Worm (Caenorhabditis elegans): ENCODE results near the gene nhr-17.

Gene nhr-17

ce11 chrX:12661091-12661526 lies 6.5 kb downstream of the nhr-17 start (continued):
- TF ChIP-seq ekl-4 (GFP tag; IDR thresholded peaks at IDR 0.05): peak; percentile 61; the same call in 1 of the 2 replicates
- no peak for TF ChIP-seq xnd-1 (tag; optimal IDR thresholded peaks at IDR 0.05)
- peak; percentile 76 for TF ChIP-seq ceh-27 (GFP tag; optimal IDR thresholded peaks at IDR 0.05)
- TF ChIP-seq F55B11.4 (tag; optimal IDR thresholded peaks at IDR 0.05; ENCODE audit: borderline replicate concordance, insufficient read depth): no peak
- TF ChIP-seq lag-1 (GFP tag; IDR thresholded peaks at IDR 0.05): no peak
- TF ChIP-seq rcor-1 (GFP tag; IDR thresholded peaks at IDR 0.05): peak; percentile 70
- TF ChIP-seq hmg-1.2 (GFP tag; IDR thresholded peaks at IDR 0.05): peak; percentile 79
- TF ChIP-seq hmg-20 (GFP tag; IDR thresholded peaks at IDR 0.05): peak; percentile 69; the same call in 1 of the 2 replicates
- no peak for TF ChIP-seq efl-1 (GFP tag; optimal IDR thresholded peaks at IDR 0.05)
- peak; percentile 63; the same call in 1 of the 2 replicates for TF ChIP-seq ceh-40 (GFP tag; IDR thresholded peaks at IDR 0.05)
- peak; percentile 84 for TF ChIP-seq chd-7 (tag; optimal IDR thresholded peaks at IDR 0.05)
- TF ChIP-seq nhr-120 (GFP tag; IDR thresholded peaks at IDR 0.05): no peak
- TF ChIP-seq lsy-27 (tag; optimal IDR thresholded peaks at IDR 0.05; ENCODE audit: borderline replicate concordance, insufficient read depth): no peak
- TF ChIP-seq bed-1 (GFP tag; IDR thresholded peaks at IDR 0.05): no peak
- TF ChIP-seq fkh-3 (tag; optimal IDR thresholded peaks at IDR 0.05): peak; percentile 64
- TF ChIP-seq zim-3 (tag; optimal IDR thresholded peaks at IDR 0.05): peak; percentile 73
- TF ChIP-seq gei-17 (GFP tag; optimal IDR thresholded peaks at IDR 0.05): peak; percentile 69
- TF ChIP-seq T26A5.8 (tag; optimal IDR thresholded peaks at IDR 0.05): peak; percentile 80
- peak; percentile 41 for TF ChIP-seq attf-5 (GFP tag; optimal IDR thresholded peaks at IDR 0.05)
- TF ChIP-seq pha-4 (tag; optimal IDR thresholded peaks at IDR 0.05): no peak
- peak; percentile 74 for TF ChIP-seq repo-1 (tag; optimal IDR thresholded peaks at IDR 0.05)
- peak; percentile 8 for TF ChIP-seq K12H6.12 (tag; optimal IDR thresholded peaks at IDR 0.05)
- TF ChIP-seq hlh-26 (GFP tag; conservative IDR thresholded peaks at IDR 0.05): no peak
- TF ChIP-seq F49E8.2 (tag; optimal IDR thresholded peaks at IDR 0.05; ENCODE audit: insufficient read depth): no peak
- TF ChIP-seq C17E4.6 (GFP tag; IDR thresholded peaks at IDR 0.05): no peak
- no peak for TF ChIP-seq ztf-28 (GFP tag; IDR thresholded peaks at IDR 0.05)
- peak; percentile 60; the same call in 1 of the 2 replicates for TF ChIP-seq ztf-25 (GFP tag; IDR thresholded peaks at IDR 0.05)
- TF ChIP-seq nfya-1 (tag; optimal IDR thresholded peaks at IDR 0.05; ENCODE audit: borderline replicate concordance, insufficient read depth): no peak
- TF ChIP-seq K11D2.4 (GFP tag; IDR thresholded peaks at IDR 0.05): no peak
- peak; percentile 71 for TF ChIP-seq madf-10 (tag; optimal IDR thresholded peaks at IDR 0.05)
- peak; percentile 31 for TF ChIP-seq ceh-79 (tag; optimal IDR thresholded peaks at IDR 0.05)
- TF ChIP-seq lin-35 (GFP tag; optimal IDR thresholded peaks at IDR 0.05): peak in 1 of 3 experiments; percentile 63
- TF ChIP-seq lsl-1 (GFP tag; optimal IDR thresholded peaks at IDR 0.05): peak; percentile 27
- no peak for TF ChIP-seq egl-44 (GFP tag; IDR thresholded peaks at IDR 0.05)
- peak; percentile 60 for TF ChIP-seq snpc-1.1 (tag; optimal IDR thresholded peaks at IDR 0.05; ENCODE audit: insufficient read depth)
- TF ChIP-seq nhr-27 (tag; optimal IDR thresholded peaks at IDR 0.05): peak; percentile 76
- TF ChIP-seq hlh-12 (tag; optimal IDR thresholded peaks at IDR 0.05): no peak
- TF ChIP-seq unc-130 (GFP tag; optimal IDR thresholded peaks at IDR 0.05): peak; percentile 57
- 0 out of 2 replicates have a peak, but pooled peaks have one; percentile 13 for TF ChIP-seq let-526 (GFP tag; IDR thresholded peaks at IDR 0.05)
- 0 out of 2 replicates have a peak, but pooled peaks have one; percentile 59 for TF ChIP-seq F37B4.10 (GFP tag; IDR thresholded peaks at IDR 0.05)
- TF ChIP-seq B0261.1 (tag; optimal IDR thresholded peaks at IDR 0.05): peak; percentile 96
- TF ChIP-seq hrde-1 (tag; optimal IDR thresholded peaks at IDR 0.05; ENCODE audit: borderline replicate concordance): peak; percentile 86
- TF ChIP-seq nhr-90 (tag; optimal IDR thresholded peaks at IDR 0.05): peak; percentile 76
- TF ChIP-seq T07F8.4 (tag; optimal IDR thresholded peaks at IDR 0.05): peak; percentile 50
- peak; percentile 32 for TF ChIP-seq lin-54 (GFP tag; optimal IDR thresholded peaks at IDR 0.05)
- no peak for TF ChIP-seq cebp-2 (GFP tag; IDR thresholded peaks at IDR 0.05)
- TF ChIP-seq mes-4 (tag; optimal IDR thresholded peaks at IDR 0.05): peak; percentile 86
- TF ChIP-seq ztf-18 (tag; optimal IDR thresholded peaks at IDR 0.05): peak; percentile 54

Measured in whole organism, young adult.